Worm (Caenorhabditis elegans): ENCODE measurements around the gene F16B4.2.
"Not testable (repeated sequence)": the region's sequence is repeated elsewhere in the genome, so short reads cannot be mapped to it uniquely, and the experiment has no call there.

DNA sequence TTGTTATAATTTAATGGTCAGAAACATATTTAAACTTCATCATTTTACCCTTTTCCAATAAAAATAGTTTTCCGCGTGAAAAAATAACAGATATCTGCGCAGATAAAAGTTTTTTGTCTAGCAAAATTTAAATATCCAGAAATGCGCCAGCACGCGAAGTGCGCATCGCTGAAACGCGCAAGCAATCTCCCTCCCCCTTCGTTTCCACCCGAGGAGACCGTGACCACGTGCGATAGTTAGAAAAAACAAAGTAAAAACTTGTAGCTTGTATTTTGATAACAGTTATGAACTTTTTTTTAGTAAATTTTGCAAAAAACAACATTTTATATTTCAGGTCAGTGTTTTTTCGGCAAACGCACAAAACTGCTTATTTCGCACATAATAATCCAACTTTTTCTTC lies 1.8 kb upstream of the F16B4.2 start:
- not testable (repeated sequence) for TF ChIP-seq elt-3 (tag; optimal IDR thresholded peaks at IDR 0.05); ceh-82 (tag; optimal IDR thresholded peaks at IDR 0.05); unc-30 (tag; optimal IDR thresholded peaks at IDR 0.05); ztf-4 (tag; optimal IDR thresholded peaks at IDR 0.05); lsy-2 (tag; optimal IDR thresholded peaks at IDR 0.05); nhr-11 (tag; optimal IDR thresholded peaks at IDR 0.05); rnt-1 (tag; optimal IDR thresholded peaks at IDR 0.05); ces-1 (GFP tag; optimal IDR thresholded peaks at IDR 0.05)
